Worm (Caenorhabditis elegans) whole organism, L4 larva: ENCODE data around the gene cnep-1.

Experiments used
- F26F4.8 ChIP-seq: fragments of 200-800 bp; sonication (Bioruptor generic); conservative IDR thresholded peaks from 2 replicates; pipeline ENCODE4 v1.3.6; 2022; ENCODE audit warnings: missing genetic modification characterization, missing compliant biosample characterization
- F37D6.2 ChIP-seq: sonication (generic microtip); optimal IDR thresholded peaks from 2 replicates; lab custom pipeline; 2016; ENCODE audit warnings: mild to moderate bottlenecking, missing genetic modification characterization, missing compliant biosample characterization
- F44E2.7 ChIP-seq: fragments of 200-800 bp; sonication (Bioruptor generic); IDR thresholded peaks from 2 replicates; pipeline ENCODE4 v2.1.2; 2022; ENCODE audit warnings: missing genetic modification characterization, missing compliant biosample characterization
- F49E8.2 ChIP-seq: sonication (generic microtip); optimal IDR thresholded peaks from 2 replicates; lab custom pipeline; 2016; ENCODE audit warnings: missing compliant biosample characterization, mild to moderate bottlenecking, missing genetic modification characterization, borderline replicate concordance
- T20F7.1 ChIP-seq: fragments of 200-800 bp; sonication (Bioruptor generic); optimal IDR thresholded peaks from 2 replicates; lab custom pipeline; 2018; ENCODE audit warnings: mild to moderate bottlenecking, missing genetic modification characterization, missing compliant biosample characterization
- Y48G9A.11 ChIP-seq: fragments of 200-800 bp; sonication (Bioruptor generic); IDR thresholded peaks from 2 replicates; pipeline ENCODE4 v1.3.6; 2022; ENCODE audit warnings: missing genetic modification reagents, missing genetic modification characterization, missing compliant biosample characterization
- Y75B8A.6 ChIP-seq: fragments of 200-800 bp; sonication (Bioruptor generic); IDR thresholded peaks from 2 replicates; pipeline ENCODE4 v1.3.6; 2022; ENCODE audit warnings: missing genetic modification reagents, missing genetic modification characterization, missing compliant biosample characterization
- arid-1 ChIP-seq: fragments of 200-800 bp; sonication (Bioruptor generic); conservative IDR thresholded peaks from 2 replicates; pipeline ENCODE4 v1.3.6; 2022; ENCODE audit warnings: missing genetic modification reagents, missing genetic modification characterization, missing compliant biosample characterization
- ceh-20 ChIP-seq: fragments of 200-800 bp; sonication (Bioruptor generic); IDR thresholded peaks from 2 replicates; pipeline ENCODE4 v1.3.6; 2022; ENCODE audit warnings: missing genetic modification reagents, missing genetic modification characterization, missing compliant biosample characterization
- ces-1 ChIP-seq: fragments of 150-350 bp; sonication (generic microtip); optimal IDR thresholded peaks from 4 replicates; lab custom pipeline; 2014; ENCODE audit warnings: missing biosample characterization, missing genetic modification reagents, missing genetic modification characterization
- cey-2 ChIP-seq: sonication (generic microtip); optimal IDR thresholded peaks from 3 replicates; lab custom pipeline; 2017; ENCODE audit warnings: missing genetic modification characterization, mild to moderate bottlenecking, missing compliant biosample characterization, antibody characterized with exemption, borderline replicate concordance; ENCODE audit not compliant: insufficient read depth
- ctbp-1 ChIP-seq: fragments of 200-800 bp; sonication (Bioruptor generic); IDR thresholded peaks from 2 replicates; pipeline ENCODE4 v1.3.6; 2022; ENCODE audit warnings: missing genetic modification reagents, missing genetic modification characterization, missing compliant biosample characterization
- daf-16 ChIP-seq, 3 experiments: sonication (generic microtip); optimal IDR thresholded peaks; 2 replicates each; lab custom pipeline; 2016 to 2017; ENCODE audit warnings: missing genetic modification characterization in 3 of 3, missing genetic modification reagents in 3 of 3, mild to moderate bottlenecking in 2 of 3, missing compliant biosample characterization in 2 of 3, missing biosample characterization in 1 of 3, moderate library complexity in 1 of 3
- daf-19 ChIP-seq: fragments of 200-800 bp; sonication (Bioruptor generic); conservative IDR thresholded peaks from 2 replicates; pipeline ENCODE4 v1.3.6; 2022; ENCODE audit warnings: missing genetic modification characterization, missing compliant biosample characterization
- dmd-6 ChIP-seq: fragments of 200-800 bp; sonication (Bioruptor generic); IDR thresholded peaks from 2 replicates; pipeline ENCODE4 v1.3.6; 2022; ENCODE audit warnings: missing genetic modification reagents, missing genetic modification characterization, missing compliant biosample characterization
- dmd-8 ChIP-seq: fragments of 200-800 bp; sonication (Bioruptor generic); IDR thresholded peaks from 2 replicates; pipeline ENCODE4 v1.3.6; 2022; ENCODE audit warnings: missing genetic modification characterization, missing compliant biosample characterization
- dmd-9 ChIP-seq: fragments of 200-800 bp; sonication (Bioruptor generic); IDR thresholded peaks from 2 replicates; pipeline ENCODE4 v1.3.6; 2022; ENCODE audit warnings: missing genetic modification reagents, missing genetic modification characterization, missing compliant biosample characterization
- duxl-1 ChIP-seq: sonication (generic microtip); optimal IDR thresholded peaks from 2 replicates; lab custom pipeline; 2016; ENCODE audit warnings: mild to moderate bottlenecking, missing genetic modification characterization, moderate library complexity, missing compliant biosample characterization; ENCODE audit not compliant: poor library complexity
- egl-43 ChIP-seq: fragments of 200-800 bp; sonication (Bioruptor generic); IDR thresholded peaks from 2 replicates; pipeline ENCODE4 v1.3.6; 2022; ENCODE audit warnings: missing genetic modification reagents, missing genetic modification characterization, missing compliant biosample characterization
- gei-8 ChIP-seq: fragments of 200-800 bp; sonication (Bioruptor generic); optimal IDR thresholded peaks from 2 replicates; lab custom pipeline; 2018; ENCODE audit warnings: mild to moderate bottlenecking, missing genetic modification characterization, missing compliant biosample characterization
- hif-1 ChIP-seq, 2 experiments: sonication (generic microtip); optimal IDR thresholded peaks; 2 replicates each; lab custom pipeline; 2016 to 2017; ENCODE audit warnings: missing compliant biosample characterization in 2 of 2, missing genetic modification characterization in 2 of 2, missing genetic modification reagents in 2 of 2, missing genotype in 2 of 2, mild to moderate bottlenecking in 1 of 2
- hlh-11 ChIP-seq: fragments of 200-800 bp; sonication (Bioruptor generic); optimal IDR thresholded peaks from 2 replicates; lab custom pipeline; 2018; ENCODE audit warnings: mild to moderate bottlenecking, missing genetic modification characterization, missing compliant biosample characterization
- hmg-1.1 ChIP-seq: fragments of 200-800 bp; sonication (Bioruptor generic); IDR thresholded peaks from 2 replicates; pipeline ENCODE4 v1.3.6; 2022; ENCODE audit warnings: missing genetic modification reagents, missing genetic modification characterization, missing compliant biosample characterization
- jun-1 ChIP-seq: fragments of 150-350 bp; optimal IDR thresholded peaks from 2 replicates; lab custom pipeline; 2014; ENCODE audit warnings: missing biosample characterization, missing genetic modification reagents, missing genetic modification characterization
- lim-7 ChIP-seq: fragments of 200-800 bp; sonication (Bioruptor generic); IDR thresholded peaks from 2 replicates; pipeline ENCODE4 v1.3.6; 2022; ENCODE audit warnings: missing genetic modification characterization, missing compliant biosample characterization
- lin-13 ChIP-seq: fragments of 150-350 bp; optimal IDR thresholded peaks from 2 replicates; lab custom pipeline; 2014; ENCODE audit warnings: missing biosample characterization, missing genetic modification reagents, missing genetic modification characterization
- lin-15B ChIP-seq: fragments of 150-350 bp; sonication (generic microtip); optimal IDR thresholded peaks from 3 replicates; lab custom pipeline; 2014; ENCODE audit warnings: missing biosample characterization, missing genetic modification characterization
- lin-29 ChIP-seq: fragments of 200-800 bp; sonication (Bioruptor generic); IDR thresholded peaks from 2 replicates; pipeline ENCODE4 v1.3.6; 2022; ENCODE audit warnings: missing genetic modification reagents, missing genetic modification characterization, missing compliant biosample characterization
- madf-5 ChIP-seq, 2 experiments: fragments of 200-800 bp; sonication (Bioruptor generic); IDR thresholded peaks; 2 replicates each; pipeline ENCODE4 v1.3.6; 2022; ENCODE audit warnings: missing compliant biosample characterization in 2 of 2, missing genetic modification characterization in 2 of 2
- madf-9 ChIP-seq: fragments of 200-800 bp; sonication (Bioruptor generic); conservative IDR thresholded peaks from 2 replicates; pipeline ENCODE4 v1.3.6; 2022; ENCODE audit warnings: missing genetic modification reagents, missing genetic modification characterization, missing compliant biosample characterization
- nhr-11 ChIP-seq: fragments of 150-350 bp; optimal IDR thresholded peaks from 2 replicates; lab custom pipeline; 2014; ENCODE audit warnings: missing biosample characterization, missing genetic modification characterization
- nhr-237 ChIP-seq: sonication (generic microtip); optimal IDR thresholded peaks from 2 replicates; lab custom pipeline; 2017; ENCODE audit warnings: missing biosample characterization, missing genetic modification characterization
- nhr-28 ChIP-seq: fragments of 150-350 bp; optimal IDR thresholded peaks from 2 replicates; lab custom pipeline; 2014; ENCODE audit warnings: missing biosample characterization, missing genetic modification characterization
- nhr-41 ChIP-seq: fragments of 200-800 bp; sonication (Bioruptor generic); IDR thresholded peaks from 2 replicates; pipeline ENCODE4 v1.3.6; 2022; ENCODE audit warnings: missing genetic modification reagents, missing genetic modification characterization, missing compliant biosample characterization
- nhr-42 ChIP-seq: fragments of 200-800 bp; sonication (Bioruptor generic); IDR thresholded peaks from 2 replicates; pipeline ENCODE4 v1.3.6; 2022; ENCODE audit warnings: missing genetic modification characterization, missing compliant biosample characterization
- pha-4 ChIP-seq, 2 experiments: fragments of 150-350 bp in 1 of 2; fragments of 200-800 bp in 1 of 2; sonication (Bioruptor generic) in 1 of 2; IDR thresholded peaks in 1 of 2; optimal IDR thresholded peaks in 1 of 2; 2 replicates each; pipeline versions ENCODE4 v1.3.6 to Lab custom; 2014 to 2022; ENCODE audit warnings: missing genetic modification characterization in 2 of 2, missing genetic modification reagents in 2 of 2, missing biosample characterization in 1 of 2, missing compliant biosample characterization in 1 of 2
- php-3 ChIP-seq: fragments of 200-800 bp; sonication (Bioruptor generic); IDR thresholded peaks from 2 replicates; pipeline ENCODE4 v1.3.6; 2022; ENCODE audit warnings: missing genetic modification reagents, missing genetic modification characterization, missing compliant biosample characterization
- rbr-2 ChIP-seq: sonication (generic microtip); optimal IDR thresholded peaks from 2 replicates; lab custom pipeline; 2016; ENCODE audit warnings: missing genotype, missing genetic modification characterization, missing compliant biosample characterization
- set-16 ChIP-seq: fragments of 200-800 bp; sonication (Bioruptor generic); IDR thresholded peaks from 2 replicates; pipeline ENCODE4 v1.3.6; 2022; ENCODE audit warnings: missing genetic modification reagents, missing genetic modification characterization, missing compliant biosample characterization
- skn-1 ChIP-seq: fragments of 150-350 bp; optimal IDR thresholded peaks from 2 replicates; lab custom pipeline; 2014; ENCODE audit warnings: missing biosample characterization, missing genetic modification characterization
- spr-3 ChIP-seq: fragments of 200-800 bp; sonication (Bioruptor generic); optimal IDR thresholded peaks from 2 replicates; lab custom pipeline; 2018; ENCODE audit warnings: mild to moderate bottlenecking, missing genetic modification characterization, missing compliant biosample characterization
- unc-62 ChIP-seq, 3 experiments: fragments of 150-350 bp in 1 of 3; sonication (generic microtip); optimal IDR thresholded peaks in 2 of 3; peaks in 1 of 3; 1 replicate in 1 of 3; 2 replicates in 2 of 3; lab custom pipeline; 2014 to 2017; ENCODE audit warnings: missing biosample characterization in 3 of 3, missing genetic modification characterization in 3 of 3, missing genetic modification reagents in 3 of 3, missing genotype in 1 of 3
- vab-7 ChIP-seq: fragments of 200-800 bp; sonication (Bioruptor generic); IDR thresholded peaks from 2 replicates; pipeline ENCODE4 v1.3.6; 2022; ENCODE audit warnings: missing genetic modification reagents, missing genetic modification characterization, missing compliant biosample characterization
- zfp-3 ChIP-seq: fragments of 200-800 bp; sonication (Bioruptor generic); conservative IDR thresholded peaks from 2 replicates; pipeline ENCODE4 v1.3.6; 2022; ENCODE audit warnings: missing genetic modification reagents, missing genetic modification characterization, missing compliant biosample characterization
- zip-11 ChIP-seq: fragments of 200-800 bp; sonication (Bioruptor generic); IDR thresholded peaks from 2 replicates; pipeline ENCODE4 v1.3.6; 2022; ENCODE audit warnings: missing genetic modification characterization, missing compliant biosample characterization
- zip-2 ChIP-seq: fragments of 150-350 bp; optimal IDR thresholded peaks from 2 replicates; lab custom pipeline; 2014; ENCODE audit warnings: missing biosample characterization, missing genetic modification characterization
- ztf-7 ChIP-seq: fragments of 150-350 bp; optimal IDR thresholded peaks from 2 replicates; lab custom pipeline; 2014; ENCODE audit warnings: missing biosample characterization, missing genetic modification characterization

cnep-1 gene

ce11 chrII:7319471-7319870 is 9.3 kb downstream of the cnep-1 start:
- TF ChIP-seq duxl-1 (tag; lab: Kevin White, UChicago) (no peak), lim-7 (GFP tag; lab: Robert Waterston, UW) (0 out of 2 replicates have a peak, but pooled peaks have one; percentile 39), unc-62 (GFP tag; optimal IDR thresholded peaks at IDR 0.05 in 1 of 2; lab: Kevin White, UChicago) (peak in 1 of 2 experiments; percentile 0), unc-62 (tag; optimal IDR thresholded peaks at IDR 0.05; lab: Kevin White, UChicago) (no peak), ces-1 (GFP tag; lab: Kevin White, UChicago) (no peak), madf-9 (GFP tag; lab: Robert Waterston, UW) (0 out of 2 replicates have a peak, but pooled peaks have one; percentile 10), arid-1 (GFP tag; lab: Robert Waterston, UW) (peak; percentile 64; the same call in 1 of the 2 replicates), madf-5 (GFP tag; IDR thresholded peaks at IDR 0.05; lab: Robert Waterston, UW) (0 out of 4 replicates have a peak, but pooled peaks of 1 of the 2 experiments have one; percentile 21), spr-3 (GFP tag; lab: Kevin White, UChicago) (peak; percentile 14), nhr-11 (no peak), gei-8 (GFP tag; lab: Kevin White, UChicago) (peak; percentile 64), rbr-2 (tag; lab: Kevin White, UChicago) (no peak), nhr-237 (tag; lab: Kevin White, UChicago) (no peak), daf-16 (GFP tag; optimal IDR thresholded peaks at IDR 0.05; lab: Kevin White, UChicago) (peak in 1 of 2 experiments; percentile 55), daf-16 (tag; optimal IDR thresholded peaks at IDR 0.05; lab: Kevin White, UChicago) (no peak), F37D6.2 (peak; percentile 38), set-16 (GFP tag; lab: Robert Waterston, UW) (no peak), Y48G9A.11 (GFP tag; lab: Robert Waterston, UW) (0 out of 2 replicates have a peak, but pooled peaks have one; percentile 41), lin-29 (GFP tag; lab: Robert Waterston, UW) (no peak), cey-2 (no peak), ztf-7 (tag; lab: Kevin White, UChicago) (no peak), ctbp-1 (GFP tag; lab: Robert Waterston, UW) (peak; percentile 76), vab-7 (peak; percentile 33; the same call in 1 of the 2 replicates), hif-1 (tag; optimal IDR thresholded peaks at IDR 0.05; lab: Kevin White, UChicago) (peak in 1 of 2 experiments; percentile 61), Y75B8A.6 (GFP tag; lab: Robert Waterston, UW) (0 out of 2 replicates have a peak, but pooled peaks have one; percentile 31), ceh-20 (GFP tag; lab: Robert Waterston, UW) (0 out of 2 replicates have a peak, but pooled peaks have one; percentile 35), dmd-8 (GFP tag; lab: Robert Waterston, UW) (0 out of 2 replicates have a peak, but pooled peaks have one; percentile 38), hmg-1.1 (peak; percentile 49; the same call in 1 of the 2 replicates), php-3 (GFP tag; lab: Robert Waterston, UW) (0 out of 2 replicates have a peak, but pooled peaks have one; percentile 43), F26F4.8 (GFP tag; lab: Robert Waterston, UW) (0 out of 2 replicates have a peak, but pooled peaks have one; percentile 41), dmd-6 (GFP tag; lab: Robert Waterston, UW) (0 out of 2 replicates have a peak, but pooled peaks have one; percentile 15), zip-11 (GFP tag; lab: Robert Waterston, UW) (0 out of 2 replicates have a peak, but pooled peaks have one; percentile 28), zfp-3 (GFP tag; lab: Robert Waterston, UW) (0 out of 2 replicates have a peak, but pooled peaks have one; percentile 43), nhr-42 (peak; percentile 74), daf-19 (GFP tag; lab: Robert Waterston, UW) (peak; percentile 67; the same call in 1 of the 2 replicates), egl-43 (GFP tag; lab: Robert Waterston, UW) (peak; percentile 77; the same call in 1 of the 2 replicates)

ce11 chrII:7323317-7323716 is 13.2 kb downstream of the cnep-1 start:
- TF ChIP-seq skn-1 (tag; lab: Kevin White, UChicago), result no peak
- TF ChIP-seq zip-2 (tag; lab: Kevin White, UChicago), result no peak
- TF ChIP-seq madf-9 (GFP tag; lab: Robert Waterston, UW), result no peak
- no peak for TF ChIP-seq lin-13
- TF ChIP-seq jun-1 (tag; lab: Kevin White, UChicago), result no peak
- no peak for TF ChIP-seq nhr-28 (tag; lab: Kevin White, UChicago)
- TF ChIP-seq T20F7.1 (GFP tag; lab: Kevin White, UChicago), result no peak
- peak; percentile 75 for TF ChIP-seq hlh-11 (tag; lab: Kevin White, UChicago)
- no peak for TF ChIP-seq dmd-9 (GFP tag; lab: Robert Waterston, UW)
- no peak for TF ChIP-seq lin-15B (tag; lab: Kevin White, UChicago)
- no peak for TF ChIP-seq ztf-7 (tag; lab: Kevin White, UChicago)
- no peak for TF ChIP-seq lin-29 (GFP tag; lab: Robert Waterston, UW)
- TF ChIP-seq F44E2.7 (GFP tag; lab: Robert Waterston, UW), result no peak
- no peak for TF ChIP-seq F49E8.2 (tag; lab: Kevin White, UChicago)
- TF ChIP-seq cey-2, result no peak
- no peak for TF ChIP-seq pha-4 (GFP tag; IDR thresholded peaks at IDR 0.05; lab: Robert Waterston, UW)
- no peak for TF ChIP-seq pha-4 (tag; optimal IDR thresholded peaks at IDR 0.05; lab: Kevin White, UChicago)
- no peak for TF ChIP-seq nhr-41 (GFP tag; lab: Robert Waterston, UW)
